Worm (Caenorhabditis elegans) whole organism, L4 larva: ENCODE results near the gene ing-3.

ENCODE experiments used
- D1046.2 ChIP-seq: fragments of 200-800 bp; sonication (Bioruptor generic); IDR thresholded peaks from 2 replicates; pipeline ENCODE4 v1.3.6; 2022; ENCODE audit warnings: missing genetic modification characterization, missing compliant biosample characterization
- F37D6.2 ChIP-seq: sonication (generic microtip); optimal IDR thresholded peaks from 2 replicates; lab custom pipeline; 2016; ENCODE audit warnings: mild to moderate bottlenecking, missing genetic modification characterization, missing compliant biosample characterization
- T20F7.1 ChIP-seq: fragments of 200-800 bp; sonication (Bioruptor generic); optimal IDR thresholded peaks from 2 replicates; lab custom pipeline; 2018; ENCODE audit warnings: mild to moderate bottlenecking, missing genetic modification characterization, missing compliant biosample characterization
- T26A8.4 ChIP-seq: fragments of 200-800 bp; sonication (Bioruptor generic); IDR thresholded peaks from 2 replicates; pipeline ENCODE4 v1.3.6; 2022; ENCODE audit warnings: missing genetic modification characterization, missing compliant biosample characterization
- Y48G9A.11 ChIP-seq: fragments of 200-800 bp; sonication (Bioruptor generic); IDR thresholded peaks from 2 replicates; pipeline ENCODE4 v1.3.6; 2022; ENCODE audit warnings: missing genetic modification reagents, missing genetic modification characterization, missing compliant biosample characterization
- Y5F2A.4 ChIP-seq: fragments of 200-800 bp; sonication (Bioruptor generic); optimal IDR thresholded peaks from 2 replicates; lab custom pipeline; 2018; ENCODE audit warnings: mild to moderate bottlenecking, missing genetic modification characterization, missing compliant biosample characterization
- aha-1 ChIP-seq: fragments of 150-350 bp; peaks from one replicate; lab custom pipeline; 2014; ENCODE audit warnings: missing biosample characterization, missing genetic modification characterization
- ama-1 ChIP-seq: fragments of 150-350 bp; optimal IDR thresholded peaks from 2 replicates; lab custom pipeline; 2014; ENCODE audit warnings: inconsistent platforms, mixed read lengths
- attf-4 ChIP-seq: sonication (generic microtip); optimal IDR thresholded peaks from 3 replicates; lab custom pipeline; 2017; ENCODE audit warnings: missing biosample characterization, missing genetic modification characterization
- ceh-28 ChIP-seq: fragments of 150-350 bp; optimal IDR thresholded peaks from 2 replicates; lab custom pipeline; 2014; ENCODE audit warnings: missing biosample characterization, missing genetic modification reagents, missing genetic modification characterization
- ceh-44 ChIP-seq: fragments of 200-800 bp; sonication (Bioruptor generic); IDR thresholded peaks from 2 replicates; pipeline ENCODE4 v1.3.6; 2022; ENCODE audit warnings: missing genetic modification reagents, missing genetic modification characterization, missing compliant biosample characterization
- ces-1 ChIP-seq: fragments of 150-350 bp; sonication (generic microtip); optimal IDR thresholded peaks from 4 replicates; lab custom pipeline; 2014; ENCODE audit warnings: missing biosample characterization, missing genetic modification reagents, missing genetic modification characterization
- daf-16 ChIP-seq, 3 experiments: sonication (generic microtip); optimal IDR thresholded peaks; 2 replicates each; lab custom pipeline; 2016 to 2017; ENCODE audit warnings: missing genetic modification characterization in 3 of 3, missing genetic modification reagents in 3 of 3, mild to moderate bottlenecking in 2 of 3, missing compliant biosample characterization in 2 of 3, missing biosample characterization in 1 of 3, moderate library complexity in 1 of 3
- daf-19 ChIP-seq: fragments of 200-800 bp; sonication (Bioruptor generic); conservative IDR thresholded peaks from 2 replicates; pipeline ENCODE4 v1.3.6; 2022; ENCODE audit warnings: missing genetic modification characterization, missing compliant biosample characterization
- dmd-8 ChIP-seq: fragments of 200-800 bp; sonication (Bioruptor generic); IDR thresholded peaks from 2 replicates; pipeline ENCODE4 v1.3.6; 2022; ENCODE audit warnings: missing genetic modification characterization, missing compliant biosample characterization
- egl-43 ChIP-seq: fragments of 200-800 bp; sonication (Bioruptor generic); IDR thresholded peaks from 2 replicates; pipeline ENCODE4 v1.3.6; 2022; ENCODE audit warnings: missing genetic modification reagents, missing genetic modification characterization, missing compliant biosample characterization
- fkh-10 ChIP-seq: fragments of 150-350 bp; optimal IDR thresholded peaks from 2 replicates; lab custom pipeline; 2014; ENCODE audit warnings: missing biosample characterization, missing genetic modification reagents, missing genetic modification characterization
- fos-1 ChIP-seq: fragments of 150-350 bp; optimal IDR thresholded peaks from 2 replicates; lab custom pipeline; 2014; ENCODE audit warnings: missing biosample characterization, missing genetic modification characterization
- gei-8 ChIP-seq: fragments of 200-800 bp; sonication (Bioruptor generic); optimal IDR thresholded peaks from 2 replicates; lab custom pipeline; 2018; ENCODE audit warnings: mild to moderate bottlenecking, missing genetic modification characterization, missing compliant biosample characterization
- hif-1 ChIP-seq, 2 experiments: sonication (generic microtip); optimal IDR thresholded peaks; 2 replicates each; lab custom pipeline; 2016 to 2017; ENCODE audit warnings: missing compliant biosample characterization in 2 of 2, missing genetic modification characterization in 2 of 2, missing genetic modification reagents in 2 of 2, missing genotype in 2 of 2, mild to moderate bottlenecking in 1 of 2
- jun-1 ChIP-seq: fragments of 150-350 bp; optimal IDR thresholded peaks from 2 replicates; lab custom pipeline; 2014; ENCODE audit warnings: missing biosample characterization, missing genetic modification reagents, missing genetic modification characterization
- lim-7 ChIP-seq: fragments of 200-800 bp; sonication (Bioruptor generic); IDR thresholded peaks from 2 replicates; pipeline ENCODE4 v1.3.6; 2022; ENCODE audit warnings: missing genetic modification characterization, missing compliant biosample characterization
- lin-15B ChIP-seq: fragments of 150-350 bp; sonication (generic microtip); optimal IDR thresholded peaks from 3 replicates; lab custom pipeline; 2014; ENCODE audit warnings: missing biosample characterization, missing genetic modification characterization
- lin-38 ChIP-seq: fragments of 200-800 bp; sonication (Bioruptor generic); IDR thresholded peaks from 2 replicates; pipeline ENCODE4 v1.3.6; 2022; ENCODE audit warnings: missing genetic modification reagents, missing genetic modification characterization, missing compliant biosample characterization
- lin-39 ChIP-seq: fragments of 150-350 bp; optimal IDR thresholded peaks from 2 replicates; lab custom pipeline; 2014; ENCODE audit warnings: missing biosample characterization, missing genetic modification reagents, missing genetic modification characterization
- lir-3 ChIP-seq: sonication (generic microtip); optimal IDR thresholded peaks from 2 replicates; lab custom pipeline; 2016; ENCODE audit warnings: mild to moderate bottlenecking, missing genetic modification characterization, missing compliant biosample characterization
- lsy-2 ChIP-seq, 2 experiments: fragments of 150-350 bp in 1 of 2; sonication (generic microtip) in 1 of 2; optimal IDR thresholded peaks; 2 replicates each; lab custom pipeline; 2014 to 2017; ENCODE audit warnings: missing biosample characterization in 2 of 2, missing genetic modification characterization in 2 of 2
- madf-9 ChIP-seq: fragments of 200-800 bp; sonication (Bioruptor generic); conservative IDR thresholded peaks from 2 replicates; pipeline ENCODE4 v1.3.6; 2022; ENCODE audit warnings: missing genetic modification reagents, missing genetic modification characterization, missing compliant biosample characterization
- mdl-1 ChIP-seq, 2 experiments: fragments of 150-350 bp in 1 of 2; sonication (generic microtip) in 1 of 2; optimal IDR thresholded peaks; 2 replicates each; lab custom pipeline; 2014 to 2017; ENCODE audit warnings: missing biosample characterization in 2 of 2, missing genetic modification characterization in 2 of 2
- mdt-29 ChIP-seq: fragments of 200-800 bp; sonication (Bioruptor generic); IDR thresholded peaks from 2 replicates; pipeline ENCODE4 v1.3.6; 2022; ENCODE audit warnings: missing genetic modification reagents, missing genetic modification characterization, missing compliant biosample characterization
- mes-2 ChIP-seq: sonication (generic microtip); optimal IDR thresholded peaks from 2 replicates; lab custom pipeline; 2016; ENCODE audit warnings: missing genotype, mild to moderate bottlenecking, missing genetic modification characterization, missing compliant biosample characterization; ENCODE audit not compliant: poor library complexity, severe bottlenecking
- nhr-237 ChIP-seq: sonication (generic microtip); optimal IDR thresholded peaks from 2 replicates; lab custom pipeline; 2017; ENCODE audit warnings: missing biosample characterization, missing genetic modification characterization
- nhr-25 ChIP-seq: sonication (generic microtip); optimal IDR thresholded peaks from 2 replicates; lab custom pipeline; 2017; ENCODE audit warnings: missing genetic modification characterization, mild to moderate bottlenecking, missing compliant biosample characterization, antibody characterized with exemption, moderate library complexity, borderline replicate concordance; ENCODE audit not compliant: insufficient read depth
- nhr-28 ChIP-seq: fragments of 150-350 bp; optimal IDR thresholded peaks from 2 replicates; lab custom pipeline; 2014; ENCODE audit warnings: missing biosample characterization, missing genetic modification characterization
- nhr-48 ChIP-seq: sonication (generic microtip); optimal IDR thresholded peaks from 2 replicates; lab custom pipeline; 2016; ENCODE audit warnings: mild to moderate bottlenecking, missing genetic modification characterization, missing compliant biosample characterization
- nhr-6 ChIP-seq: fragments of 150-350 bp; optimal IDR thresholded peaks from 2 replicates; lab custom pipeline; 2014; ENCODE audit warnings: missing biosample characterization, missing genetic modification characterization
- nhr-77 ChIP-seq: fragments of 150-350 bp; optimal IDR thresholded peaks from 2 replicates; lab custom pipeline; 2014; ENCODE audit warnings: missing biosample characterization, missing genetic modification characterization
- php-3 ChIP-seq: fragments of 200-800 bp; sonication (Bioruptor generic); IDR thresholded peaks from 2 replicates; pipeline ENCODE4 v1.3.6; 2022; ENCODE audit warnings: missing genetic modification reagents, missing genetic modification characterization, missing compliant biosample characterization
- pqm-1 ChIP-seq: sonication (generic microtip); optimal IDR thresholded peaks from 2 replicates; lab custom pipeline; 2017; ENCODE audit warnings: missing biosample characterization, missing genetic modification characterization
- rbr-2 ChIP-seq: sonication (generic microtip); optimal IDR thresholded peaks from 2 replicates; lab custom pipeline; 2016; ENCODE audit warnings: missing genotype, missing genetic modification characterization, missing compliant biosample characterization
- spr-1 ChIP-seq: sonication (generic microtip); optimal IDR thresholded peaks from 2 replicates; lab custom pipeline; 2016; ENCODE audit warnings: mild to moderate bottlenecking, missing genetic modification characterization, missing compliant biosample characterization
- spr-3 ChIP-seq: fragments of 200-800 bp; sonication (Bioruptor generic); optimal IDR thresholded peaks from 2 replicates; lab custom pipeline; 2018; ENCODE audit warnings: mild to moderate bottlenecking, missing genetic modification characterization, missing compliant biosample characterization
- unc-62 ChIP-seq, 3 experiments: fragments of 150-350 bp in 1 of 3; sonication (generic microtip); optimal IDR thresholded peaks in 2 of 3; peaks in 1 of 3; 1 replicate in 1 of 3; 2 replicates in 2 of 3; lab custom pipeline; 2014 to 2017; ENCODE audit warnings: missing biosample characterization in 3 of 3, missing genetic modification characterization in 3 of 3, missing genetic modification reagents in 3 of 3, missing genotype in 1 of 3
- vab-7 ChIP-seq: fragments of 200-800 bp; sonication (Bioruptor generic); IDR thresholded peaks from 2 replicates; pipeline ENCODE4 v1.3.6; 2022; ENCODE audit warnings: missing genetic modification reagents, missing genetic modification characterization, missing compliant biosample characterization
- zfp-2 ChIP-seq: sonication (generic microtip); optimal IDR thresholded peaks from 2 replicates; lab custom pipeline; 2016; ENCODE audit warnings: mild to moderate bottlenecking, missing genetic modification characterization, missing compliant biosample characterization
- zfp-3 ChIP-seq: fragments of 200-800 bp; sonication (Bioruptor generic); conservative IDR thresholded peaks from 2 replicates; pipeline ENCODE4 v1.3.6; 2022; ENCODE audit warnings: missing genetic modification reagents, missing genetic modification characterization, missing compliant biosample characterization
- ztf-7 ChIP-seq: fragments of 150-350 bp; optimal IDR thresholded peaks from 2 replicates; lab custom pipeline; 2014; ENCODE audit warnings: missing biosample characterization, missing genetic modification characterization

Gene ing-3

DNA sequence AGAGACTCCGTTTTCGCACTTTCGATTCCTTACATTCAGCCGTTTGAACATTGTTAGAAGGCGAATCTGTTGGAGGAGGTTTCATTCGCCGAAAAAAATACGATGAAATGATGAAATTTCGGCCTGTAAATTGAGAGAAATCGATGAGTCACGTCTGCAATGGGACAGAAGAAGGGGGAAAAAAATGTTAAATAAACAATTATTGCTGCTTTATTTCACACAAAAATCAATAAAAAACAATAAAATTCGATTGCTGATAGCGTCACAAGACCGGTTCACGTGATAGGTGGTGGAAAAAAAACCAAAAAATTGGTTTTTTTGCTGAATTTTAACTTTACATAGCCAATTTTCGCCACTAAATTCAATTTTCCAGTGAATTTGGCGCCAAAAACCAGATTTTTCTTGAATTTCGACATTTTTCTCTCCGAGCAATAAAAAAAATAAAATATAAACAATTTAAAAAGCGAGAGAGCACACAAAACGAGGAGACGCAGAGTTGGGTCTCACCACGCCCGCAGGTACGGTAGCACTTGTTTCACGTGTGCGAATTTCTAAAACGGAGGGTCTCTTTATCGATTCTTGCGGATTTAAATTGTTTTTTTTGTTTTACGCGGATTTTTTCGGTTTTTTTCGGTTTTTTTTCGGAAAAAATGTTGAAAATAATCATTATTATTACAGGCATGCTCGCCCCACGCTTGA lies 3.5 kb upstream of the ing-3 start, which contains the start of the genes cup-14 and ndub-8 (continued):
- TF ChIP-seq egl-43: no peak
- no peak for TF ChIP-seq mdt-29
- peak in 1 of 2 experiments; percentile 67 for TF ChIP-seq hif-1 (tag; optimal IDR thresholded peaks at IDR 0.05; lab: Kevin White, UChicago)
- TF ChIP-seq D1046.2 (GFP tag; lab: Robert Waterston, UW): peak; percentile 99
- no peak for TF ChIP-seq daf-19 (GFP tag; lab: Robert Waterston, UW)
- TF ChIP-seq ama-1 (lab: Kevin White, UChicago): no peak
- no peak for TF ChIP-seq ceh-28 (tag; lab: Kevin White, UChicago)
- TF ChIP-seq spr-1 (tag; lab: Kevin White, UChicago): peak; percentile 50
- TF ChIP-seq lin-39: no peak
- TF ChIP-seq nhr-25: peak; percentile 44
- peak; percentile 56; the same call in 1 of the 2 replicates for TF ChIP-seq zfp-3 (GFP tag; lab: Robert Waterston, UW)
- TF ChIP-seq madf-9 (GFP tag; lab: Robert Waterston, UW): no peak
- no peak for TF ChIP-seq lin-15B
- TF ChIP-seq Y48G9A.11 (GFP tag; lab: Robert Waterston, UW): no peak
- TF ChIP-seq zfp-2 (tag; lab: Kevin White, UChicago): peak; percentile 36
- TF ChIP-seq php-3 (GFP tag; lab: Robert Waterston, UW): peak; percentile 80
- peak; percentile 87 for TF ChIP-seq fkh-10 (GFP tag; lab: Kevin White, UChicago)
- no peak for TF ChIP-seq pqm-1 (tag; lab: Kevin White, UChicago)
- TF ChIP-seq attf-4 (tag; lab: Kevin White, UChicago): peak; percentile 6
- peak; percentile 61 to 85 for TF ChIP-seq mdl-1 (tag; optimal IDR thresholded peaks at IDR 0.05; lab: Kevin White, UChicago)
- peak; percentile 93 for TF ChIP-seq mes-2 (tag; lab: Kevin White, UChicago)
- peak; percentile 98 to 100 for TF ChIP-seq lsy-2 (tag; optimal IDR thresholded peaks at IDR 0.05; lab: Kevin White, UChicago)
- TF ChIP-seq daf-16 (GFP tag; optimal IDR thresholded peaks at IDR 0.05; lab: Kevin White, UChicago): peak; percentile 58 to 60
- TF ChIP-seq daf-16 (tag; optimal IDR thresholded peaks at IDR 0.05; lab: Kevin White, UChicago): peak; percentile 83
- TF ChIP-seq gei-8 (GFP tag; lab: Kevin White, UChicago): no peak
- peak in 1 of 2 experiments; percentile 38 for TF ChIP-seq unc-62 (GFP tag; optimal IDR thresholded peaks at IDR 0.05 in 1 of 2; lab: Kevin White, UChicago)
- TF ChIP-seq unc-62 (tag; optimal IDR thresholded peaks at IDR 0.05; lab: Kevin White, UChicago): no peak
- peak; percentile 66 for TF ChIP-seq nhr-6 (tag; lab: Kevin White, UChicago)
- TF ChIP-seq vab-7 (GFP tag; lab: Robert Waterston, UW): 0 out of 2 replicates have a peak, but pooled peaks have one; percentile 10
- TF ChIP-seq ceh-44 (GFP tag; lab: Robert Waterston, UW): no peak
- peak; percentile 45 for TF ChIP-seq nhr-48 (tag; lab: Kevin White, UChicago)
- TF ChIP-seq spr-3 (GFP tag; lab: Kevin White, UChicago): peak; percentile 50
- no peak for TF ChIP-seq dmd-8 (GFP tag; lab: Robert Waterston, UW)
- TF ChIP-seq ces-1 (GFP tag; lab: Kevin White, UChicago): peak; percentile 69
- TF ChIP-seq T26A8.4: peak; percentile 82
- no peak for TF ChIP-seq Y5F2A.4 (GFP tag; lab: Kevin White, UChicago)
- TF ChIP-seq lir-3 (tag; lab: Kevin White, UChicago): no peak
- no peak for TF ChIP-seq nhr-237 (tag; lab: Kevin White, UChicago)
- peak; percentile 82 for TF ChIP-seq nhr-77
- peak; percentile 84 for TF ChIP-seq lin-38 (GFP tag; lab: Robert Waterston, UW)
- TF ChIP-seq ztf-7 (tag; lab: Kevin White, UChicago): peak; percentile 3
- TF ChIP-seq lim-7 (GFP tag; lab: Robert Waterston, UW): no peak
- peak; percentile 70 for TF ChIP-seq T20F7.1 (GFP tag; lab: Kevin White, UChicago)
- peak; percentile 77 for TF ChIP-seq aha-1 (tag; lab: Kevin White, UChicago)
- no peak for TF ChIP-seq nhr-28 (tag; lab: Kevin White, UChicago)
- peak; percentile 29 for TF ChIP-seq jun-1 (tag; lab: Kevin White, UChicago)
- TF ChIP-seq fos-1 (tag; lab: Kevin White, UChicago): no peak
- TF ChIP-seq rbr-2: peak; percentile 71
- peak; percentile 15 for TF ChIP-seq F37D6.2 (tag; lab: Kevin White, UChicago)
